Fruit fly (Drosophila melanogaster) whole organism, embryonic: ENCODE results near the gene CG31886.

Experiments used
- Abd-B ChIP-seq: fragments of 200-800 bp; sonication (Bioruptor generic); optimal IDR thresholded peaks from 2 replicates; lab custom pipeline; 2018; ENCODE audit warnings: missing biosample characterization, mild to moderate bottlenecking, missing genetic modification characterization, moderate library complexity
- CG11456 ChIP-seq: fragments of 200-800 bp; sonication (Bioruptor generic); IDR thresholded peaks from 3 replicates; pipeline ENCODE4 v1.3.6; 2022; ENCODE audit warnings: missing biosample characterization, missing genetic modification characterization
- CG12071 ChIP-seq: fragments of 200-800 bp; sonication (Bioruptor generic); optimal IDR thresholded peaks from 3 replicates; lab custom pipeline; 2018; ENCODE audit warnings: missing biosample characterization, mild to moderate bottlenecking, missing genetic modification characterization
- CG1529 ChIP-seq: fragments of 200-800 bp; sonication (Bioruptor generic); optimal IDR thresholded peaks from 3 replicates; lab custom pipeline; 2018; ENCODE audit warnings: missing biosample characterization, missing genetic modification characterization
- CG15601 ChIP-seq: fragments of 200-800 bp; sonication (Bioruptor generic); optimal IDR thresholded peaks from 3 replicates; lab custom pipeline; 2019; ENCODE audit warnings: missing biosample characterization, mild to moderate bottlenecking, missing genetic modification characterization, moderate library complexity
- CG15696 ChIP-seq: fragments of 200-800 bp; sonication (Bioruptor generic); optimal IDR thresholded peaks from 2 replicates; lab custom pipeline; 2019; ENCODE audit warnings: missing biosample characterization, mild to moderate bottlenecking, missing genetic modification characterization, moderate library complexity
- CG16863 ChIP-seq: fragments of 200-800 bp; sonication (Bioruptor generic); optimal IDR thresholded peaks from 3 replicates; lab custom pipeline; 2016; ENCODE audit warnings: missing biosample characterization, missing genetic modification characterization
- CG17361 ChIP-seq: fragments of 200-800 bp; sonication (Bioruptor generic); IDR thresholded peaks from 3 replicates; pipeline ENCODE4 v1.3.6; 2022; ENCODE audit warnings: missing biosample characterization, missing genetic modification characterization
- CG18011 ChIP-seq: fragments of 200-800 bp; sonication (Bioruptor generic); optimal IDR thresholded peaks from 2 replicates; lab custom pipeline; 2017; ENCODE audit warnings: missing biosample characterization, missing genetic modification characterization, mild to moderate bottlenecking, moderate library complexity, missing genotype
- CG34422 ChIP-seq: fragments of 200-800 bp; sonication (Bioruptor generic); IDR thresholded peaks from 3 replicates; pipeline ENCODE4 v1.3.6; 2022; ENCODE audit warnings: missing biosample characterization, missing genetic modification characterization
- CG6254 ChIP-seq: fragments of 200-800 bp; sonication (Bioruptor generic); optimal IDR thresholded peaks from 3 replicates; lab custom pipeline; 2017; ENCODE audit warnings: mild to moderate bottlenecking, missing biosample characterization, missing genetic modification reagents, missing genetic modification characterization
- CG6654 ChIP-seq: fragments of 200-800 bp; sonication (Bioruptor generic); optimal IDR thresholded peaks from 2 replicates; lab custom pipeline; 2017; ENCODE audit warnings: missing biosample characterization, mild to moderate bottlenecking, missing genetic modification characterization
- CG6683 ChIP-seq: fragments of 200-800 bp; sonication (Bioruptor generic); optimal IDR thresholded peaks from 2 replicates; lab custom pipeline; 2017; ENCODE audit warnings: missing biosample characterization, mild to moderate bottlenecking, missing genetic modification characterization, missing genetic modification reagents
- CG7271 ChIP-seq: fragments of 200-800 bp; sonication (Bioruptor generic); optimal IDR thresholded peaks from 2 replicates; lab custom pipeline; 2018; ENCODE audit warnings: missing biosample characterization, mild to moderate bottlenecking, missing genetic modification characterization, moderate library complexity
- CG7786 ChIP-seq: fragments of 200-800 bp; sonication (Bioruptor generic); optimal IDR thresholded peaks from 2 replicates; lab custom pipeline; 2016; ENCODE audit warnings: missing biosample characterization, missing genetic modification characterization
- CG9932 ChIP-seq: fragments of 200-800 bp; sonication (Bioruptor generic); IDR thresholded peaks from 2 replicates; pipeline ENCODE4 v1.3.6; 2022; ENCODE audit warnings: missing biosample characterization, missing genetic modification characterization
- Doc2 ChIP-seq: fragments of 200-800 bp; sonication (Bioruptor generic); IDR thresholded peaks from 2 replicates; pipeline ENCODE4 v1.3.6; 2022; ENCODE audit warnings: missing biosample characterization, missing genetic modification characterization
- HLH3B ChIP-seq: fragments of 200-800 bp; sonication (Bioruptor generic); IDR thresholded peaks from 2 replicates; pipeline ENCODE4 v1.3.6; 2022; ENCODE audit warnings: missing biosample characterization, missing genetic modification characterization
- HLH4C ChIP-seq: fragments of 200-800 bp; sonication (Bioruptor generic); IDR thresholded peaks from 3 replicates; pipeline ENCODE4 v1.3.6; 2022; ENCODE audit warnings: missing biosample characterization, missing genetic modification characterization; ENCODE audit not compliant: partially characterized antibody
- Hand ChIP-seq: fragments of 200-800 bp; sonication (Bioruptor generic); optimal IDR thresholded peaks from 2 replicates; lab custom pipeline; 2017; ENCODE audit warnings: mild to moderate bottlenecking, missing biosample characterization, missing genetic modification reagents, missing genetic modification characterization
- Mes4 ChIP-seq: fragments of 200-800 bp; sonication (Bioruptor generic); optimal IDR thresholded peaks from 2 replicates; lab custom pipeline; 2016; ENCODE audit warnings: missing biosample characterization, missing genetic modification characterization
- NC2β ChIP-seq: fragments of 200-800 bp; sonication (Bioruptor generic); optimal IDR thresholded peaks from 2 replicates; lab custom pipeline; 2016; ENCODE audit warnings: missing biosample characterization, missing genetic modification characterization
- Taf1 ChIP-seq: fragments of 200-800 bp; sonication (Bioruptor generic); IDR thresholded peaks from 2 replicates; pipeline ENCODE4 v1.3.6; 2022; ENCODE audit warnings: missing biosample characterization, missing genetic modification characterization
- Usf ChIP-seq: fragments of 200-800 bp; sonication (Bioruptor generic); optimal IDR thresholded peaks from 2 replicates; lab custom pipeline; 2017; ENCODE audit warnings: missing genotype, missing biosample characterization, missing genetic modification characterization
- abd-A ChIP-seq: fragments of 200-800 bp; sonication (Bioruptor generic); optimal IDR thresholded peaks from 3 replicates; lab custom pipeline; 2019; ENCODE audit warnings: missing biosample characterization, mild to moderate bottlenecking, missing genetic modification characterization, moderate library complexity
- bigmax ChIP-seq: fragments of 200-800 bp; sonication (Bioruptor generic); optimal IDR thresholded peaks from 2 replicates; lab custom pipeline; 2018; ENCODE audit warnings: missing biosample characterization, mild to moderate bottlenecking, missing genetic modification characterization
- caup ChIP-seq: fragments of 200-800 bp; sonication (Bioruptor generic); optimal IDR thresholded peaks from 3 replicates; lab custom pipeline; 2017; ENCODE audit warnings: missing biosample characterization, mild to moderate bottlenecking, missing genetic modification characterization, moderate library complexity; ENCODE audit not compliant: severe bottlenecking
- chif ChIP-seq, 2 experiments: fragments of 200-800 bp; sonication (Bioruptor generic); optimal IDR thresholded peaks; 3 replicates each; lab custom pipeline; 2016; ENCODE audit warnings: missing biosample characterization in 2 of 2, missing genetic modification characterization in 2 of 2
- dmrt11E ChIP-seq: fragments of 200-800 bp; sonication (Bioruptor generic); optimal IDR thresholded peaks from 3 replicates; lab custom pipeline; 2018; ENCODE audit warnings: missing biosample characterization, mild to moderate bottlenecking, missing genetic modification characterization, moderate library complexity
- ems ChIP-seq: fragments of 200-800 bp; sonication (Bioruptor generic); optimal IDR thresholded peaks from 3 replicates; lab custom pipeline; 2016; ENCODE audit warnings: missing biosample characterization, missing genetic modification characterization
- gcm2 ChIP-seq: fragments of 200-800 bp; sonication (Bioruptor generic); optimal IDR thresholded peaks from 2 replicates; lab custom pipeline; 2016; ENCODE audit warnings: missing biosample characterization, missing genetic modification characterization
- gro ChIP-seq: fragments of 200-800 bp; sonication (Bioruptor generic); optimal IDR thresholded peaks from 2 replicates; lab custom pipeline; 2016; ENCODE audit warnings: missing biosample characterization, missing genetic modification characterization
- jigr1 ChIP-seq: fragments of 200-800 bp; sonication (Bioruptor generic); IDR thresholded peaks from 3 replicates; pipeline ENCODE4 v1.3.6; 2022; ENCODE audit warnings: missing biosample characterization, missing genetic modification characterization
- jumu ChIP-seq: fragments of 200-800 bp; sonication (Bioruptor generic); optimal IDR thresholded peaks from 3 replicates; lab custom pipeline; 2016; ENCODE audit warnings: missing biosample characterization, missing genetic modification characterization
- lab ChIP-seq: fragments of 200-800 bp; sonication (Bioruptor generic); optimal IDR thresholded peaks from 3 replicates; lab custom pipeline; 2017; ENCODE audit warnings: missing biosample characterization, missing genetic modification characterization, mild to moderate bottlenecking, moderate library complexity, missing genetic modification reagents
- lov ChIP-seq, 2 experiments: fragments of 200-800 bp in 1 of 2; fragments of >200 bp in 1 of 2; sonication (Bioruptor generic) in 1 of 2; IDR thresholded peaks in 1 of 2; optimal IDR thresholded peaks in 1 of 2; 2 replicates in 1 of 2; 3 replicates in 1 of 2; pipeline versions ENCODE4 v1.3.6 to Lab custom; 2017 to 2022; ENCODE audit warnings: missing biosample characterization in 1 of 2, missing genetic modification characterization in 1 of 2
- onecut ChIP-seq: fragments of 200-800 bp; sonication (Bioruptor generic); IDR thresholded peaks from 2 replicates; pipeline ENCODE4 v1.3.6; 2022; ENCODE audit warnings: missing biosample characterization, missing genetic modification characterization
- pb ChIP-seq: fragments of 200-800 bp; sonication (Bioruptor generic); optimal IDR thresholded peaks from 3 replicates; lab custom pipeline; 2016; ENCODE audit warnings: missing biosample characterization, missing genetic modification characterization
- pfk ChIP-seq: fragments of 200-800 bp; sonication (Bioruptor generic); optimal IDR thresholded peaks from 2 replicates; lab custom pipeline; 2018; ENCODE audit warnings: missing biosample characterization, mild to moderate bottlenecking, missing genetic modification characterization, moderate library complexity
- rib ChIP-seq: fragments of 200-800 bp; sonication (Bioruptor generic); IDR thresholded peaks from 2 replicates; pipeline ENCODE4 v1.3.6; 2022; ENCODE audit warnings: missing biosample characterization, missing genetic modification characterization
- sima ChIP-seq: fragments of 200-800 bp; sonication (Bioruptor generic); optimal IDR thresholded peaks from 2 replicates; lab custom pipeline; 2016; ENCODE audit warnings: missing biosample characterization, missing genetic modification characterization
- stc ChIP-seq: fragments of 200-800 bp; sonication (Bioruptor generic); IDR thresholded peaks from 2 replicates; pipeline ENCODE4 v1.3.6; 2022; ENCODE audit warnings: missing biosample characterization, missing genetic modification characterization
- tll ChIP-seq, 2 experiments: fragments of 200-800 bp in 1 of 2; fragments of >200 bp in 1 of 2; sonication (Bioruptor generic) in 1 of 2; optimal IDR thresholded peaks; 2 replicates each; lab custom pipeline; 2017 to 2019; ENCODE audit warnings: missing biosample characterization in 2 of 2, missing genetic modification characterization in 2 of 2, mild to moderate bottlenecking in 1 of 2, moderate library complexity in 1 of 2
- toy ChIP-seq: fragments of 200-800 bp; sonication (Bioruptor generic); IDR thresholded peaks from 2 replicates; pipeline ENCODE4 v1.3.6; 2022; ENCODE audit warnings: missing biosample characterization, missing genetic modification characterization
- trh ChIP-seq: fragments of 200-800 bp; sonication (Bioruptor generic); optimal IDR thresholded peaks from 2 replicates; lab custom pipeline; 2016; ENCODE audit warnings: missing biosample characterization, missing genetic modification characterization
- zen ChIP-seq: fragments of 200-800 bp; sonication (Bioruptor generic); optimal IDR thresholded peaks from 3 replicates; lab custom pipeline; 2018; ENCODE audit warnings: missing biosample characterization, mild to moderate bottlenecking, missing genetic modification characterization, moderate library complexity

The CG31886 gene

dm6 chr2L:8959001-8959461 is at the start of gene CG31886 (continued):
- TF ChIP-seq stc (GFP tag; lab: Robert Waterston, UW) (0 out of 2 replicates have a peak, but pooled peaks have one; percentile 52), gcm2 (GFP tag; lab: Kevin White, UChicago) (no peak), pb (GFP tag; lab: Kevin White, UChicago) (no peak), onecut (GFP tag; lab: Robert Waterston, UW) (no peak), pfk (GFP tag; lab: Kevin White, UChicago) (no peak), Taf1 (GFP tag; lab: Robert Waterston, UW) (peak; percentile 52; the same call in 1 of the 2 replicates), abd-A (tag; lab: Kevin White, UChicago) (no peak), CG16863 (no peak), CG12071 (GFP tag; lab: Kevin White, UChicago) (no peak), jigr1 (GFP tag; lab: Robert Waterston, UW) (no peak), lov (optimal IDR thresholded peaks at IDR 0.05; lab: Kevin White, UChicago) (no peak), lov (GFP tag; IDR thresholded peaks at IDR 0.05; lab: Robert Waterston, UW) (no peak), jumu (GFP tag; lab: Kevin White, UChicago) (no peak), CG1529 (GFP tag; lab: Kevin White, UChicago) (no peak), zen (tag; lab: Kevin White, UChicago) (peak; percentile 6), CG6683 (GFP tag; lab: Kevin White, UChicago) (no peak), trh (no peak), CG6654 (GFP tag; lab: Kevin White, UChicago) (no peak), CG34422 (GFP tag; lab: Robert Waterston, UW) (no peak), tll (GFP tag; optimal IDR thresholded peaks at IDR 0.05; lab: Kevin White, UChicago) (no peak)
- TF ChIP-seq, all 482 proteins: peak for 55

DNA sequence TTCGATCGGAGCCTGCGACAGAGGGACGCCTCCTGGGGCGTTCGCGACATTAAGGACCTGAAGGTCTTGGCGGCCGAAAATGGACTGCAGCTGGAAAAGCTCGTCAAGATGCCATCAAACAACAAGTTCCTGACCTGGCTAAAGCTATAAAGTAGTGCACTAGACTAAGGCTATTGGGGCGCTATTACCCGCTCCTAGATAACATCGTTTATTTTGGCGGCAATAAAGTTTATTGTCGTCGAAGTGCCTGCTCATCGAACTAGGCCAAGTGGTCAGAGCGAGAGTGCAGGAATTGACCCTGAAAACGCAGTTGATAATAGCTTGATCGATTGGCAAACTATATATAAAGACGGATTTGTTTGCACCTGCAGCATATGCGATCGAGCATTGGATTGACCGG is 39.4 kb upstream of the CG31886 start, which contains the start of gene Try29F:
Gene Try29F, plus strand, starts transcription at position 301 of the 400 bp plus-strand sequence.
- TF ChIP-seq CG11456 (GFP tag; lab: Robert Waterston, UW) (0 out of 3 replicates have a peak, but pooled peaks have one; percentile 1), HLH3B (GFP tag; lab: Robert Waterston, UW) (no peak)

DNA sequence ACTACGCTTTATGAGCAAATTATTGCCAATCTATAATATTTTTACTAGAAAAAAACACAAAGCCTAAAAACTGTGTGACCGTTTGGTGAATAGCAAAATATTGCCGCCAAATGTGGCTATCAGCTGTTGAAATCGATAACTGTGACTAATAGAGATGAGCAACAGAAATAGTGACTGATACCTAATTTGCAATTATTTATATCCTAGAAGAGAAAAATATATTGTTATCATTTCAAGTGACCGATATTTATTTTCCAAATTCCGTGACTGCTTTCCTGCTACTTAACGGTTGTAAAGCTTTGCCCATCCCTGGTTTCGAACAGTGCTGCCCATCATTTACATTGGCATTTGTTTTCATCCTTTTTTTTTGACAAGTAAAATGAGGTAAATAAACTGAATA is 38.4 kb upstream of the CG31886 start, which contains the start of the genes alien and CG18661:
Gene alien, minus strand, starts transcription at position 95 of the 400 bp plus-strand sequence.
Gene CG18661, plus strand, starts transcription at position 321 of the 400 bp plus-strand sequence.
- TF ChIP-seq CG15696 (peak; percentile 77), CG7786 (peak; percentile 86), Doc2 (0 out of 2 replicates have a peak, but pooled peaks have one; percentile 6), toy (peak; percentile 51; the same call in 1 of the 2 replicates), sima (GFP tag; lab: Kevin White, UChicago) (peak; percentile 93), gro (GFP tag; lab: Kevin White, UChicago) (peak; percentile 65), chif (GFP tag; optimal IDR thresholded peaks at IDR 0.05; lab: Kevin White, UChicago) (peak; percentile 64 to 82), caup (GFP tag; lab: Kevin White, UChicago) (peak; percentile 82), CG18011 (GFP tag; lab: Kevin White, UChicago) (peak; percentile 61), Mes4 (GFP tag; lab: Kevin White, UChicago) (peak; percentile 29), Usf (GFP tag; lab: Kevin White, UChicago) (peak; percentile 68), CG6254 (GFP tag; lab: Kevin White, UChicago) (no peak), bigmax (GFP tag; lab: Kevin White, UChicago) (no peak), ems (GFP tag; lab: Kevin White, UChicago) (peak; percentile 91), NC2β (peak; percentile 70), CG15601 (tag; lab: Kevin White, UChicago) (peak; percentile 53), jumu (GFP tag; lab: Kevin White, UChicago) (peak; percentile 94), Abd-B (GFP tag; lab: Kevin White, UChicago) (peak; percentile 96), CG17361 (GFP tag; lab: Robert Waterston, UW) (peak; percentile 73), rib (GFP tag; lab: Robert Waterston, UW) (peak; percentile 80; the same call in 1 of the 2 replicates), HLH4C (GFP tag; lab: Robert Waterston, UW) (peak; percentile 34; the same call in 1 of the 3 replicates), CG7271 (no peak), dmrt11E (tag; lab: Kevin White, UChicago) (peak; percentile 92), CG9932 (GFP tag; lab: Robert Waterston, UW) (peak; percentile 98), lab (peak; percentile 72), Hand (GFP tag; lab: Kevin White, UChicago) (no peak)
